Worm (Caenorhabditis elegans): ENCODE measurements around the gene F31D5.1.

F31D5.1 gene

DNA sequence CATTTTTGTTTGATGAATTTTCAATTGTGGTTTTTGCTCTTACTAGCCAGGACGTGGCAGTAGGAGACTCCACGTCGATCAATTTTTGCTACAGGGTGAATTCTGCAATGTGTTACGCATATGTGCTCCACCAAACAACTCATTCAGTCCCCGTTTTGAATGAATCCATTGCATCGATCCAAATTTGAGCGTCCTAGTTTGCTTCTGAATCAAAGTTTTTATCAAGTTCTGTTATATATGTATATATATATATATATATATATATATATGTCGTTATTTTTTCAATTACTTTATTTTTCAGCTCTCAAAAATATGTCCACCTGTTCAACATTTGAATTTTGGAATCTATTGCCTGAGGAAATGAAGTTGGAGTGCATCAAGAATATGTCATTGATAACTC, 8.0 kb upstream of the F31D5.1 start, which contains the start of gene F31D5.7:
Gene F31D5.7, plus strand, starts transcription at position 301 of the 400 bp plus-strand sequence.
- no peak for TF ChIP-seq fkh-10 (GFP tag; optimal IDR thresholded peaks at IDR 0.05)
- no peak for TF ChIP-seq lin-15B (tag; optimal IDR thresholded peaks at IDR 0.05)
- no peak for TF ChIP-seq dsc-1 (tag; optimal IDR thresholded peaks at IDR 0.05)
- no peak for TF ChIP-seq rnt-1 (tag; optimal IDR thresholded peaks at IDR 0.05)
- TF ChIP-seq aha-1 (tag; optimal IDR thresholded peaks at IDR 0.05) = no peak
- TF ChIP-seq xbp-1 (tag; optimal IDR thresholded peaks at IDR 0.05) = no peak
- TF ChIP-seq lin-35 (GFP tag; optimal IDR thresholded peaks at IDR 0.05) = no peak
- TF ChIP-seq swsn-7 (tag; optimal IDR thresholded peaks at IDR 0.05) = no peak
- TF ChIP-seq unc-98 (GFP tag; IDR thresholded peaks at IDR 0.05) = no peak
- TF ChIP-seq ces-1 (GFP tag; optimal IDR thresholded peaks at IDR 0.05) = no peak
- no peak for TF ChIP-seq sup-37 (GFP tag; optimal IDR thresholded peaks at IDR 0.05)
- no peak for TF ChIP-seq snu-23 (GFP tag; optimal IDR thresholded peaks at IDR 0.05)
- no peak for TF ChIP-seq lin-13 (GFP tag; optimal IDR thresholded peaks at IDR 0.05)
- no peak for TF ChIP-seq skn-1 (tag; optimal IDR thresholded peaks at IDR 0.05)
- TF ChIP-seq elt-3 (tag; optimal IDR thresholded peaks at IDR 0.05) = no peak
- no peak for TF ChIP-seq C16A3.4 (tag; optimal IDR thresholded peaks at IDR 0.05)
- no peak for TF ChIP-seq elt-2 (tag; optimal IDR thresholded peaks at IDR 0.05)
- no peak for TF ChIP-seq efl-3 (GFP tag; optimal IDR thresholded peaks at IDR 0.05)
- TF ChIP-seq nhr-76 (tag; optimal IDR thresholded peaks at IDR 0.05) = no peak

DNA sequence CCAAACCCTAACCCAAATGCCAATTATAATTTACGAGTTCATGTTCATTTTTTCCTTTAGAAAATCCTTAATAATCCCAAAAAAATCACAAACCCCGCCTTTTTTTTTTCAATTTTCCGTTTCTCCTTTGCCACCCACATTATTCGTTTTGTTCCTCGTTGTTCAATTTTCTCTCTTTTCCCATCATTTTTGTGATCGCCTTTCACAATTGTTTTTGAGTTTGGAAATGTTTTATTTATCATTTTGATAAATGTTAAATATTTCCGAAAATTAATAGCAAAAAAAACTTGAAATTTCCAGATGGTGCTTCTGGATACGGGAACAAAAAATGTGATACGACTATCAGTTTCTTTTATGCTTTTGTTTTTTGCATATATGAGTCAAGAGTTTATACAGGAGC, 3.8 kb upstream of the F31D5.1 start, which contains the start of gene F31D5.2:
Gene F31D5.2, plus strand, starts transcription at position 301 of the 400 bp plus-strand sequence.
- TF ChIP-seq jun-1 (tag; optimal IDR thresholded peaks at IDR 0.05) = no peak
- TF ChIP-seq swsn-7 (tag; optimal IDR thresholded peaks at IDR 0.05) = no peak
- TF ChIP-seq snpc-4 (tag; optimal IDR thresholded peaks at IDR 0.05) = no peak
- no peak for TF ChIP-seq ztf-4 (tag; optimal IDR thresholded peaks at IDR 0.05)
- no peak for TF ChIP-seq egl-13 (tag; optimal IDR thresholded peaks at IDR 0.05)
- TF ChIP-seq rnt-1 (tag; optimal IDR thresholded peaks at IDR 0.05) = no peak
- TF ChIP-seq snu-23 (GFP tag; optimal IDR thresholded peaks at IDR 0.05) = no peak
- TF ChIP-seq mef-2 (tag; optimal IDR thresholded peaks at IDR 0.05) = no peak
- TF ChIP-seq unc-86 (tag; optimal IDR thresholded peaks at IDR 0.05) = no peak
- TF ChIP-seq ces-1 (GFP tag; optimal IDR thresholded peaks at IDR 0.05) = no peak

DNA sequence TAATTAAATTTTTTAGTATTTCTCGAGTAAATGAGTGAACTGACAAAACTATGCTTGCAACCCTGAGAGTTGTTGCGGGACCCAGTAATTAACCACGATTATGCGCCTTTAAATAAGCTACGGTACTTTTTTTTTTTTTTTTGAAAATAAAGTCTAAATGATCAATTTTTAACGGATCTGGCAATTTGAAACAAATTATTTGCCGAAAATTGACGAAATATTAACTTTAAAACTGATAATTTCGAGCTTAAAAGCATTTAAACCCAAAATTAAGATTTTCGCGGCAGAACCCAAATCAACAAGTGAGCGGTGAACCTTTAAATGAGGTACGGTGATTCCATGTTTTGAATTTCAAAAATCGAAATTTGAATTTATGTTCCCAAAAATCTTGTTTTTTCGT, 3.3 kb downstream of the F31D5.1 start:
- no peak for TF ChIP-seq nhr-84 (tag; optimal IDR thresholded peaks at IDR 0.05)
- TF ChIP-seq tbx-2 (tag; optimal IDR thresholded peaks at IDR 0.05) = no peak

DNA sequence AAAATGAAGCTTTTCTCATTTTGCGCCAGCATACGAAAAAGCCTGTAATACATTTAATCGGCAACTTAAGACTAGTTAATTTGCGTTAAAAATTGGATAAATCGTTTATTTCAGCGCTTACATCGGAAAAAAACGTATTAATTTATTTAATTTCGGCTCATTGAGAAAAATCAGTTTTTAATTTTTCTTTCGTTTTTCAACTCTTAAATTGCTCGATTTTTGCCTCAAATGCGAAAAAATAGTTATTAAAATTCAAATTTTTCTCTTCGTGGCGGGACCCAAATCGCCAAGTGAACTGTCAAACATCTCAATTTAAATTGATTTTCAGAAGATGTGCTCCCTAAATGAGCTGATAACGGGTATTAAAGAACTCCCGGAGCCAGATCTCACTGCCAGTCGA, 3.8 kb downstream of the F31D5.1 start, which contains the start of gene C16A11.5:
Gene C16A11.5, plus strand, starts transcription at position 323 of the 400 bp plus-strand sequence.
- TF ChIP-seq lin-13 (GFP tag; optimal IDR thresholded peaks at IDR 0.05) (no peak), mdl-1 (tag; optimal IDR thresholded peaks at IDR 0.05) (no peak), ceh-63 (GFP tag; optimal IDR thresholded peaks at IDR 0.05) (no peak), efl-1 (optimal IDR thresholded peaks at IDR 0.05) (no peak), efl-1 (GFP tag; optimal IDR thresholded peaks at IDR 0.05 in 1 of 2) (peak in 1 of 2 experiments; percentile 75)

DNA sequence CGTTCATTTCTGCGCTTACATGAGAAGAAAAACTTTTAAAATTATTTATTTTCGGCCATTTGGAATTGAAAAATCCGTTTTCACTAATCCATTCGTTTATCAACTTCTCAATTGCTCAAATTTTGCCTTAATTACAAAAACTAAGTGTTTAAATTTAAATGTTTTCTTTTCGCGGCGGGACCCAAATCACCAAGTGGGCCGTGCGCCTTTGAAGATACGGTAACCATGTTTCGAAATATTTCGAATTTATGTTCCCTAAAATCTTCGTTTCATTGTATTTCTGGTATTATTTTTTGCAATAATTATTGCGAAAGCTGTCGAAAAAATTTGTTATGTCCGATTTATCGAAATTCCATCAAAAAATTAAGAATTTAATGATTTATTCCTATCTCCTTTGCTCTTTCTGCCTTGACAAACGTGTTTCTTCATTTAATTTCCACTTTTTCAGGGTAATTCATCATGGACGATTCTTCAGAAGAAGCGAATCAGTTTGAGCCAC, 7.5 kb downstream of the F31D5.1 start, which contains the start of gene C16A11.4:
Gene C16A11.4, plus strand, starts transcription at position 449 of the 499 bp plus-strand sequence.
- no peak for TF ChIP-seq unc-86 (tag; optimal IDR thresholded peaks at IDR 0.05)
- no peak for TF ChIP-seq unc-130 (tag; optimal IDR thresholded peaks at IDR 0.05)
- no peak for TF ChIP-seq ceh-88 (GFP tag; IDR thresholded peaks at IDR 0.05)
- no peak for TF ChIP-seq C34B4.2 (tag; optimal IDR thresholded peaks at IDR 0.05)
- no peak for TF ChIP-seq nhr-237 (tag; optimal IDR thresholded peaks at IDR 0.05)
- no peak for TF ChIP-seq nhr-19 (GFP tag; conservative IDR thresholded peaks at IDR 0.05)
- no peak for TF ChIP-seq lin-15B (tag; optimal IDR thresholded peaks at IDR 0.05)
- TF ChIP-seq Y116A8C.19 (tag; optimal IDR thresholded peaks at IDR 0.05; ENCODE audit: borderline replicate concordance) = no peak
- no peak for TF ChIP-seq mef-2 (tag; optimal IDR thresholded peaks at IDR 0.05)
- no peak for TF ChIP-seq ces-1 (GFP tag; optimal IDR thresholded peaks at IDR 0.05)
- no peak for TF ChIP-seq pax-3 (tag; optimal IDR thresholded peaks at IDR 0.05)
- no peak for TF ChIP-seq mdl-1 (tag; optimal IDR thresholded peaks at IDR 0.05)
- no peak for TF ChIP-seq unc-30 (tag; optimal IDR thresholded peaks at IDR 0.05)
- no peak for TF ChIP-seq nhr-76 (tag; optimal IDR thresholded peaks at IDR 0.05)
- no peak for TF ChIP-seq C16A3.4 (tag; optimal IDR thresholded peaks at IDR 0.05)
- no peak for TF ChIP-seq nhr-85 (tag)
- no peak for TF ChIP-seq snpc-4 (tag; optimal IDR thresholded peaks at IDR 0.05)
- TF ChIP-seq ztf-4 (tag; optimal IDR thresholded peaks at IDR 0.05) = no peak

Data from whole organism, L1 larva.